Fruit fly (Drosophila melanogaster) whole organism, adult: Measurements from ENCODE around the gene RhoGEF3.
A peak's percentile ranks its signal among the peaks of the same experiment; 100 is the strongest.

Experiments
- CG11617 ChIP-seq: fragments of 200-800 bp; sonication (Bioruptor generic); optimal IDR thresholded peaks from 2 replicates; lab custom pipeline; 2017; ENCODE audit warnings: mild to moderate bottlenecking, missing biosample characterization, missing genetic modification reagents, missing genetic modification characterization
- CG5204 ChIP-seq: fragments of 200-800 bp; sonication (Bioruptor generic); optimal IDR thresholded peaks from 2 replicates; lab custom pipeline; 2016; ENCODE audit warnings: missing biosample characterization, missing genetic modification characterization
- CG7045 ChIP-seq: fragments of 200-800 bp; sonication (Bioruptor generic); optimal IDR thresholded peaks from 2 replicates; lab custom pipeline; 2017; ENCODE audit warnings: missing biosample characterization, mild to moderate bottlenecking, missing genetic modification characterization
- Mnt ChIP-seq: fragments of 200-800 bp; sonication (Bioruptor generic); optimal IDR thresholded peaks from 2 replicates; lab custom pipeline; 2016; ENCODE audit warnings: missing biosample characterization, mild to moderate bottlenecking, missing genetic modification characterization
- bab1 ChIP-seq: fragments of 200-800 bp; sonication (Bioruptor generic); optimal IDR thresholded peaks from 3 replicates; lab custom pipeline; 2019; ENCODE audit warnings: missing biosample characterization, mild to moderate bottlenecking, missing genetic modification characterization, moderate library complexity

dm6 chr3L:341052-341852 is 64.0 kb downstream of the RhoGEF3 start:
- no peak for TF ChIP-seq CG11617 (GFP tag; lab: Kevin White, UChicago)
- peak; percentile 25 for TF ChIP-seq bab1 (GFP tag; lab: Kevin White, UChicago)
- no peak for TF ChIP-seq CG7045 (GFP tag; lab: Kevin White, UChicago)
- no peak for TF ChIP-seq CG5204
- TF ChIP-seq Mnt (GFP tag; lab: Kevin White, UChicago): peak; percentile 0
